Worm (Caenorhabditis elegans): ENCODE measurements around the gene vap-2.

ce11 chrX:10804441-10804840 lies 12.1 kb upstream of the vap-2 start, which contains the start of gene F31B12.4:
- TF ChIP-seq mdl-1 (tag; optimal IDR thresholded peaks at IDR 0.05) (no peak), nhr-237 (tag; optimal IDR thresholded peaks at IDR 0.05) (no peak), ztf-11 (tag; optimal IDR thresholded peaks at IDR 0.05) (no peak), nhr-12 (tag; optimal IDR thresholded peaks at IDR 0.05) (no peak), nhr-76 (tag; optimal IDR thresholded peaks at IDR 0.05) (no peak), pqm-1 (tag; optimal IDR thresholded peaks at IDR 0.05) (no peak), lin-39 (tag; optimal IDR thresholded peaks at IDR 0.05) (no peak), unc-39 (tag; optimal IDR thresholded peaks at IDR 0.05) (no peak)

Data from whole organism, L3 larva.